Fruit fly (Drosophila melanogaster): ENCODE measurements around the gene Ssl1.

Gene Ssl1

DNA sequence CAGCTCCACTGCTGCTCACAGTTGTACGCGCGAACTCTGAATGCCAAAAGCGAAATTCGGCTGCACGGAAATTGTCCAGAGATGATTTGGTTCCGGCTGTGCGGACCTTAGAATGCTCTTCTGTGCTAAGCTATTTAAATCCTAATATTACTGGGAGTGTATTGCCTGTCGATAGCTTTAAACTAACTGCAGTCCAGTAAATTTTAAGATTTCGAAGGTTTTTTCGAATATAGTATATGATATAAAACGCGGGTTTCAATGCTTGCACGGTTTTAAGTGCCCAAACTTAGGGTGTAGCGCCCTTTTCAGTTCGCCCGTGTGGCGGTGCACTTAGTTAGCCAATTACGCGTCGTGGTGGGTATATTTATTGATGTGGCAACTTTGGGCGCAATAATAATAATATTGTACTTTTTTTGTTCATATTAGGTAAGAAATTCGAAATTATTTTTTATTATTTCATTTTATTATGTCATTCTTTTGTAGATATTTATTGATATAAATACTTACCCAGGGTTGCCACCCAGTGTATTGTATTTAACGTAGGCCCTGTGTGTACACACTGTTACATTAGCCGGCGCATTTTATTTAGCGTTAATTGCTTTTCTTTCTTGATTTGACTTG lies at the start of gene Ssl1, which contains the start of gene Chro:
Ssl1 (plus strand) TSS at position 367 of the 621 bp plus-strand sequence.
Chro (minus strand) TSS at position 262 of the 621 bp plus-strand sequence.
- peak; percentile 99 for TF ChIP-seq woc (GFP tag; optimal IDR thresholded peaks at IDR 0.05)
- peak; percentile 98 for TF ChIP-seq CrebA (GFP tag; optimal IDR thresholded peaks at IDR 0.05; ENCODE audit: borderline replicate concordance)
- no peak for TF ChIP-seq Hr78 (GFP tag; optimal IDR thresholded peaks at IDR 0.05)
- TF ChIP-seq tai (GFP tag; optimal IDR thresholded peaks at IDR 0.05), result peak; percentile 99
- peak; percentile 100 for TF ChIP-seq br (GFP tag; optimal IDR thresholded peaks at IDR 0.05)
- peak; percentile 100 for TF ChIP-seq Hnf4 (GFP tag; optimal IDR thresholded peaks at IDR 0.05)
- TF ChIP-seq h (GFP tag; optimal IDR thresholded peaks at IDR 0.05), result peak; percentile 100
- TF ChIP-seq Rel (GFP tag; optimal IDR thresholded peaks at IDR 0.05), result peak; percentile 99
- peak; percentile 94 for TF ChIP-seq Rel (tag; optimal IDR thresholded peaks at IDR 0.05)
- TF ChIP-seq lola (GFP tag; optimal IDR thresholded peaks at IDR 0.05), result no peak
- no peak for TF ChIP-seq Abd-B (GFP tag; optimal IDR thresholded peaks at IDR 0.05)
- peak; percentile 100 for TF ChIP-seq fru (GFP tag; optimal IDR thresholded peaks at IDR 0.05)
- TF ChIP-seq usp (GFP tag; optimal IDR thresholded peaks at IDR 0.05), result no peak
- peak; percentile 99 for TF ChIP-seq Jra (GFP tag; optimal IDR thresholded peaks at IDR 0.05)
- peak; percentile 39 for TF ChIP-seq Dif (GFP tag; optimal IDR thresholded peaks at IDR 0.05; ENCODE audit: partially characterized antibody)
- TF ChIP-seq Myc (optimal IDR thresholded peaks at IDR 0.05), result peak; percentile 92
- peak; percentile 99 for TF ChIP-seq CG32264 (GFP tag; optimal IDR thresholded peaks at IDR 0.05)
- no peak for TF ChIP-seq N (GFP tag; optimal IDR thresholded peaks at IDR 0.05)
- no peak for TF ChIP-seq Vsx2 (GFP tag; optimal IDR thresholded peaks at IDR 0.05; ENCODE audit: partially characterized antibody)
- peak; percentile 99 to 100 for TF ChIP-seq foxo (GFP tag; optimal IDR thresholded peaks at IDR 0.05)
- TF ChIP-seq Mio (GFP tag; optimal IDR thresholded peaks at IDR 0.05), result peak; percentile 97
- TF ChIP-seq sage (GFP tag; optimal IDR thresholded peaks at IDR 0.05), result peak; percentile 99
- peak; percentile 100 for TF ChIP-seq rgr (GFP tag; optimal IDR thresholded peaks at IDR 0.05)
- no peak for TF ChIP-seq pan (optimal IDR thresholded peaks at IDR 0.05)
- TF ChIP-seq dsf (GFP tag; optimal IDR thresholded peaks at IDR 0.05; ENCODE audit: borderline replicate concordance), result peak; percentile 97
- peak; percentile 100 for TF ChIP-seq HLH106 (tag; optimal IDR thresholded peaks at IDR 0.05)
- no peak for TF ChIP-seq dl (GFP tag; optimal IDR thresholded peaks at IDR 0.05; ENCODE audit: insufficient read depth in 1 of 2, partially characterized antibody in 2 of 2)
- peak; percentile 92 for TF ChIP-seq jim (GFP tag; optimal IDR thresholded peaks at IDR 0.05)
- TF ChIP-seq brk (GFP tag; optimal IDR thresholded peaks at IDR 0.05), result peak; percentile 98
- peak; percentile 99 for TF ChIP-seq psq (GFP tag; optimal IDR thresholded peaks at IDR 0.05)
- TF ChIP-seq Dfd (GFP tag; optimal IDR thresholded peaks at IDR 0.05), result peak; percentile 95
- TF ChIP-seq Sp1 (GFP tag; optimal IDR thresholded peaks at IDR 0.05), result peak; percentile 100
- peak; percentile 99 for TF ChIP-seq GATAd (GFP tag; optimal IDR thresholded peaks at IDR 0.05)
- TF ChIP-seq ey (GFP tag; optimal IDR thresholded peaks at IDR 0.05), result peak; percentile 100
- TF ChIP-seq OdsH (GFP tag; optimal IDR thresholded peaks at IDR 0.05), result peak; percentile 100
- TF ChIP-seq Hr83 (GFP tag; optimal IDR thresholded peaks at IDR 0.05; ENCODE audit: poor library complexity, severe bottlenecking), result peak; percentile 99
- TF ChIP-seq sv (GFP tag; optimal IDR thresholded peaks at IDR 0.05), result peak; percentile 100
- peak; percentile 100 for TF ChIP-seq dmrt93B (GFP tag; optimal IDR thresholded peaks at IDR 0.05)
- TF ChIP-seq CG9705 (GFP tag; optimal IDR thresholded peaks at IDR 0.05), result peak; percentile 99

dm6 chr3L:22830132-22830697 lies 48.7 kb upstream of the Ssl1 start:
- no peak for TF ChIP-seq Jra (GFP tag; optimal IDR thresholded peaks at IDR 0.05)
- peak; percentile 84 for TF ChIP-seq Dfd (GFP tag; optimal IDR thresholded peaks at IDR 0.05)
- TF ChIP-seq sv (GFP tag; optimal IDR thresholded peaks at IDR 0.05), result no peak
